Worm (Caenorhabditis elegans) whole organism, midembryonic: ENCODE measurements around the gene npp-19.

Source experiments
- T22C8.4 ChIP-seq: fragments of 200-800 bp; sonication (Bioruptor generic); IDR thresholded peaks from 2 replicates; pipeline ENCODE4 v1.3.6; 2022; ENCODE audit warnings: missing genetic modification characterization, missing compliant biosample characterization
- cog-1 ChIP-seq: sonication (generic microtip); optimal IDR thresholded peaks from 2 replicates; lab custom pipeline; 2016; ENCODE audit warnings: missing genetic modification characterization, missing compliant biosample characterization
- flt-1 ChIP-seq: fragments of 200-800 bp; sonication (Bioruptor generic); IDR thresholded peaks from 2 replicates; pipeline ENCODE4 v1.3.6; 2022; ENCODE audit warnings: missing genetic modification characterization, missing compliant biosample characterization
- klf-2 ChIP-seq: fragments of 200-800 bp; sonication (Bioruptor generic); conservative IDR thresholded peaks from 2 replicates; pipeline ENCODE4 v1.3.6; 2022; ENCODE audit warnings: missing genetic modification reagents, missing genetic modification characterization, missing compliant biosample characterization
- med-1 ChIP-seq: sonication (generic microtip); optimal IDR thresholded peaks from 2 replicates; lab custom pipeline; 2017; ENCODE audit warnings: missing genetic modification characterization, mild to moderate bottlenecking, missing compliant biosample characterization, antibody characterized with exemption, missing genetic modification reagents; ENCODE audit not compliant: insufficient read depth
- ref-1 ChIP-seq: fragments of 200-800 bp; sonication (Bioruptor generic); conservative IDR thresholded peaks from 2 replicates; pipeline ENCODE4 v1.3.6; 2022; ENCODE audit warnings: missing genetic modification reagents, missing genetic modification characterization, missing compliant biosample characterization
- tab-1 ChIP-seq: fragments of 200-800 bp; sonication (Bioruptor generic); IDR thresholded peaks from 2 replicates; pipeline ENCODE4 v1.3.6; 2022; ENCODE audit warnings: missing genetic modification characterization, missing compliant biosample characterization
- ztf-29 ChIP-seq: fragments of 200-800 bp; sonication (Bioruptor generic); IDR thresholded peaks from 2 replicates; pipeline ENCODE4 v1.3.6; 2022; ENCODE audit warnings: missing genetic modification reagents, missing genetic modification characterization, missing compliant biosample characterization

- TF ChIP-seq flt-1 (GFP tag; lab: Robert Waterston, UW) (no peak), ztf-29 (GFP tag; lab: Robert Waterston, UW) (no peak), klf-2 (GFP tag; lab: Robert Waterston, UW) (no peak), med-1 (GFP tag; lab: Kevin White, UChicago) (no peak), tab-1 (GFP tag; lab: Robert Waterston, UW) (no peak), cog-1 (no peak), ref-1 (GFP tag; lab: Robert Waterston, UW) (no peak), T22C8.4 (GFP tag; lab: Robert Waterston, UW) (no peak)
These were observed 1.9 kb upstream of the npp-19 start for ce11 chrII:10800209-10800608.
